Worm (Caenorhabditis elegans) whole organism, midembryonic: ENCODE measurements around the gene cup-15.

Source experiments
- T22C8.4 ChIP-seq: fragments of 200-800 bp; sonication (Bioruptor generic); IDR thresholded peaks from 2 replicates; pipeline ENCODE4 v1.3.6; 2022; ENCODE audit warnings: missing genetic modification characterization, missing compliant biosample characterization
- cog-1 ChIP-seq: sonication (generic microtip); optimal IDR thresholded peaks from 2 replicates; lab custom pipeline; 2016; ENCODE audit warnings: missing genetic modification characterization, missing compliant biosample characterization
- flt-1 ChIP-seq: fragments of 200-800 bp; sonication (Bioruptor generic); IDR thresholded peaks from 2 replicates; pipeline ENCODE4 v1.3.6; 2022; ENCODE audit warnings: missing genetic modification characterization, missing compliant biosample characterization
- med-1 ChIP-seq: sonication (generic microtip); optimal IDR thresholded peaks from 2 replicates; lab custom pipeline; 2017; ENCODE audit warnings: missing genetic modification characterization, mild to moderate bottlenecking, missing compliant biosample characterization, antibody characterized with exemption, missing genetic modification reagents; ENCODE audit not compliant: insufficient read depth
- ref-1 ChIP-seq: fragments of 200-800 bp; sonication (Bioruptor generic); conservative IDR thresholded peaks from 2 replicates; pipeline ENCODE4 v1.3.6; 2022; ENCODE audit warnings: missing genetic modification reagents, missing genetic modification characterization, missing compliant biosample characterization
- tab-1 ChIP-seq: fragments of 200-800 bp; sonication (Bioruptor generic); IDR thresholded peaks from 2 replicates; pipeline ENCODE4 v1.3.6; 2022; ENCODE audit warnings: missing genetic modification characterization, missing compliant biosample characterization
- ztf-29 ChIP-seq: fragments of 200-800 bp; sonication (Bioruptor generic); IDR thresholded peaks from 2 replicates; pipeline ENCODE4 v1.3.6; 2022; ENCODE audit warnings: missing genetic modification reagents, missing genetic modification characterization, missing compliant biosample characterization

DNA sequence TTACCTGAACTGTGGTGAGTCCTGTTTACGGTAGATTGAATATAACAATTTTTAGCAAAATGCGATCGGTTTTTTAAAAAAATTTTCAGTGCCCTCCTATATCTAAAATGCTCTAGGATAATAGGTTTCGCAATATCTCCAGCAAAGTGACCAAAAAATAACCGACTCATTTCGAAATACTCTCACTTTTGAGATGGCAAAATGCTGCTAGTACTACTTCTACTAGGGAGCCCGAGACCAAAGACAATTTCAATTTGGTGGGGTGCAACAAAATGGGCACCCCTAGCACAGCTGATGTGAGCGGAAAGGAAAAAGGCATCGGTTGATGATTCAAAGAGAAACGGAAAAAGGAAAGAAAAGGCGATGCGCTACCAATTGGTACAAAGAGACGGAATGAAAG is 49.3 kb upstream of the cup-15 start:
- TF ChIP-seq tab-1 (GFP tag; lab: Robert Waterston, UW) (no peak), ztf-29 (GFP tag; lab: Robert Waterston, UW) (no peak), flt-1 (GFP tag; lab: Robert Waterston, UW) (0 out of 2 replicates have a peak, but pooled peaks have one; percentile 52), ref-1 (no peak), T22C8.4 (no peak), cog-1 (tag; lab: Kevin White, UChicago) (no peak), med-1 (GFP tag; lab: Kevin White, UChicago) (no peak)
